Worm (Caenorhabditis elegans) whole organism, L1 larva: Measurements from ENCODE around the gene fut-3.
A peak's percentile ranks its signal among the peaks of the same experiment; 100 is the strongest.

Source experiments
- C16A3.4 ChIP-seq: fragments of 150-350 bp; optimal IDR thresholded peaks from 2 replicates; lab custom pipeline; 2014; ENCODE audit warnings: missing biosample characterization, missing genetic modification characterization
- blmp-1 ChIP-seq: fragments of 150-350 bp; optimal IDR thresholded peaks from 2 replicates; lab custom pipeline; 2014; ENCODE audit warnings: missing biosample characterization, missing genetic modification characterization
- ceh-90 ChIP-seq: sonication (generic microtip); optimal IDR thresholded peaks from 2 replicates; lab custom pipeline; 2016; ENCODE audit warnings: missing genetic modification characterization, missing compliant biosample characterization
- dsc-1 ChIP-seq: sonication (generic microtip); optimal IDR thresholded peaks from 2 replicates; lab custom pipeline; 2016; ENCODE audit warnings: mild to moderate bottlenecking, missing genetic modification characterization, missing compliant biosample characterization
- elt-3 ChIP-seq, 6 experiments: fragments of 150-350 bp in 1 of 6; sonication (generic microtip); optimal IDR thresholded peaks; 2 replicates each; lab custom pipeline; 2017 to 2018; ENCODE audit warnings: missing biosample characterization in 6 of 6, missing genetic modification characterization in 6 of 6, inconsistent platforms in 1 of 6
- isw-1 ChIP-seq: fragments of 200-800 bp; sonication (Bioruptor generic); IDR thresholded peaks from 2 replicates; pipeline ENCODE4 v1.3.6; 2022; ENCODE audit warnings: missing genetic modification characterization, missing compliant biosample characterization
- lin-14 ChIP-seq: fragments of 200-800 bp; sonication (Bioruptor generic); optimal IDR thresholded peaks from 2 replicates; lab custom pipeline; 2018; ENCODE audit warnings: mild to moderate bottlenecking, missing genetic modification characterization, moderate library complexity, missing compliant biosample characterization
- lin-35 ChIP-seq, 2 experiments: fragments of 150-350 bp; optimal IDR thresholded peaks; 2 replicates each; lab custom pipeline; 2014; ENCODE audit warnings: missing biosample characterization in 2 of 2, missing genetic modification characterization in 2 of 2, missing genetic modification reagents in 2 of 2
- lin-39 ChIP-seq: fragments of 150-350 bp; optimal IDR thresholded peaks from 2 replicates; lab custom pipeline; 2014; ENCODE audit warnings: missing biosample characterization, missing genetic modification reagents, missing genetic modification characterization
- nhr-11 ChIP-seq: fragments of 150-350 bp; optimal IDR thresholded peaks from 2 replicates; lab custom pipeline; 2014; ENCODE audit warnings: missing biosample characterization, missing genetic modification characterization
- nhr-12 ChIP-seq: sonication (generic microtip); optimal IDR thresholded peaks from 2 replicates; lab custom pipeline; 2017; ENCODE audit warnings: missing biosample characterization, missing genetic modification characterization
- nhr-237 ChIP-seq: fragments of 150-350 bp; optimal IDR thresholded peaks from 2 replicates; lab custom pipeline; 2014; ENCODE audit warnings: missing biosample characterization, missing genetic modification characterization
- nhr-76 ChIP-seq: sonication (generic microtip); optimal IDR thresholded peaks from 2 replicates; lab custom pipeline; 2017; ENCODE audit warnings: missing biosample characterization, missing genetic modification characterization
- pag-3 ChIP-seq: sonication (generic microtip); optimal IDR thresholded peaks from 2 replicates; lab custom pipeline; 2017; ENCODE audit warnings: missing genetic modification characterization, mild to moderate bottlenecking, missing compliant biosample characterization, antibody characterized with exemption, borderline replicate concordance; ENCODE audit not compliant: insufficient read depth
- snpc-4 ChIP-seq: fragments of 150-350 bp; optimal IDR thresholded peaks from 2 replicates; lab custom pipeline; 2014; ENCODE audit warnings: missing biosample characterization, missing genetic modification characterization
- tlp-1 ChIP-seq: fragments of 150-350 bp; optimal IDR thresholded peaks from 2 replicates; lab custom pipeline; 2014; ENCODE audit warnings: missing biosample characterization, missing genetic modification characterization
- xbp-1 ChIP-seq: sonication (generic microtip); optimal IDR thresholded peaks from 2 replicates; lab custom pipeline; 2016; ENCODE audit warnings: missing genetic modification characterization, missing compliant biosample characterization
- ztf-11 ChIP-seq, 2 experiments: sonication (generic microtip); optimal IDR thresholded peaks; 2 replicates each; lab custom pipeline; 2016 to 2017; ENCODE audit warnings: missing genetic modification characterization in 2 of 2, missing biosample characterization in 1 of 2, missing compliant biosample characterization in 1 of 2
- ztf-4 ChIP-seq: fragments of 150-350 bp; optimal IDR thresholded peaks from 2 replicates; lab custom pipeline; 2014; ENCODE audit warnings: missing biosample characterization, missing genetic modification characterization

fut-3 gene

DNA sequence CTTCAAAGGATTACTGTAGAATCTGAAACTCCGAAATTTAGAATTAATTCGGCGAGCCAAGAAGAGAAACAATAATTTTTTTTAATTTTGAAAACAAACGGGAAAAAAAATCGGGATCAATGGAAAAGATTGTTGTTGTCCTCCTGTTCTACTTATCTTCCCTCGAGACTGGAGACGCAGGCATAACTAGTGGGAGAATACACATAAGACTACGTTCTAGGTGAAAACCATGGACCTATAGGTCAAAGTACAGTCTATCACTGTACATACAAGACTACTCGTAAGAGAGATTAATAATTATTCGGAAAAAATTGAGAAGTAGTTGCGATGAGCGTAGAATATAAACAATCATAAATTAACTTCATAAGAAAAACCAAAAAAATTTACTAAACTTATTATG, 40.3 kb downstream of the fut-3 start, which contains the start of gene dhs-6 (continued):
- TF ChIP-seq ztf-11 (tag; optimal IDR thresholded peaks at IDR 0.05; lab: Kevin White, UChicago) (no peak), xbp-1 (tag; lab: Kevin White, UChicago) (no peak), nhr-12 (tag; lab: Kevin White, UChicago) (no peak), tlp-1 (tag; lab: Kevin White, UChicago) (no peak), nhr-76 (tag; lab: Kevin White, UChicago) (no peak), ceh-90 (no peak), elt-3 (tag; optimal IDR thresholded peaks at IDR 0.05; lab: Kevin White, UChicago) (peak in 2 of 6 experiments; percentile 6 to 18), snpc-4 (tag; lab: Kevin White, UChicago) (no peak), blmp-1 (tag; lab: Kevin White, UChicago) (peak; percentile 58), dsc-1 (tag; lab: Kevin White, UChicago) (no peak), C16A3.4 (peak; percentile 15), lin-14 (GFP tag; lab: Kevin White, UChicago) (peak; percentile 18), lin-35 (GFP tag; optimal IDR thresholded peaks at IDR 0.05; lab: Kevin White, UChicago) (no peak), nhr-237 (tag; lab: Kevin White, UChicago) (no peak), lin-39 (tag; lab: Kevin White, UChicago) (no peak), ztf-4 (tag; lab: Kevin White, UChicago) (no peak), pag-3 (no peak)

DNA sequence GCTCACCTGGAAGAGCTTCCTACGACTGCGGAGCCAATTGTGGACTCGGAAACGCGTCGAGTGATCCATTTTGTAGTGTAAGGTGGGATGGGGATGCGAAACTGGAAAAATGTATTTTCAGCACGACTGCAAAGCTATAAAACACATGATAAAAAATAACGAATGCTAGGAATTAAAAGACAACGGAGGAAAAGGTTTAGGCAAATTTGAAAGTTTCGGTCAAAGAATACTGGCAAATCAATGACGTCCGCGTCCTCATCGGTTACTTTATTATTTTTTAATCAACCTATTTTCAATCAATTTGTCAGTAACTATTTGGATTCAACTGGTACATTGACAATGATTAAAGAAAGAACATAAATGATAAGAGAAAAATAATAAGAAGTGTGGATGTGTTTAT, 51.8 kb downstream of the fut-3 start, which contains the start of gene C17G10.7:
Gene C17G10.7 (minus strand): TSS at position 101 of the 400 bp plus-strand sequence.
- TF ChIP-seq nhr-11 (tag; lab: Kevin White, UChicago) (no peak), isw-1 (GFP tag; lab: Robert Waterston, UW) (no peak)
